Fruit fly (Drosophila melanogaster): ENCODE data around the gene TP53INP.
A peak's percentile ranks its signal among the peaks of the same experiment; 100 is the strongest.

The TP53INP gene

DNA sequence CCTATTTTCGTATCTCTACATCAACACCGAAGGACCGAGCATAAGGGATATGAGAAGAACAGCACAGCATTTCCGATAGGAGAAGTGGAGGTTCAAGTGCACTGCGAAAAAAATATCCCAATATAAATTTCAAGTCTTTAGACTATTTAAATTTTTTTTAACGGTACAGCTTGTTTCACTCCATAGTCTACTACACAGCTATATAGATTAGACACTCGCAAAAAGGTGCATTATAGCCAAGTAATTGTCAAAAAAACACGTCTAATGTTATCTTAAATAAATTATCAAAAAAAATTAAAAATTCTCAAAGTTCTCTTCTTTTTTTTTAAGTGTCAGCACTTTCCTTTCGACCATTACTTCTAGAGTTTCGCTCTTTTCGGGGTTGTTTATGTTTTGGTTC, 27.8 kb upstream of the TP53INP start:
- TF ChIP-seq pad (GFP tag; optimal IDR thresholded peaks at IDR 0.05) (no peak), CG12768 (GFP tag; optimal IDR thresholded peaks at IDR 0.05) (no peak), Mnt (GFP tag; optimal IDR thresholded peaks at IDR 0.05) (no peak), toe (GFP tag; optimal IDR thresholded peaks at IDR 0.05) (no peak), CG33017 (tag; optimal IDR thresholded peaks at IDR 0.05) (no peak), CG7045 (GFP tag; optimal IDR thresholded peaks at IDR 0.05) (no peak), CG1620 (GFP tag; optimal IDR thresholded peaks at IDR 0.05) (no peak), bab1 (GFP tag; optimal IDR thresholded peaks at IDR 0.05) (no peak), cic (GFP tag; optimal IDR thresholded peaks at IDR 0.05) (no peak), CG5204 (GFP tag; optimal IDR thresholded peaks at IDR 0.05) (no peak), CG14711 (tag; optimal IDR thresholded peaks at IDR 0.05) (no peak), ovo (GFP tag; optimal IDR thresholded peaks at IDR 0.05) (no peak), Crg-1 (GFP tag; optimal IDR thresholded peaks at IDR 0.05) (no peak)

- peak; percentile 87 for TF ChIP-seq Mnt (GFP tag; optimal IDR thresholded peaks at IDR 0.05)
- TF ChIP-seq CG14711 (tag; optimal IDR thresholded peaks at IDR 0.05) = no peak
- no peak for TF ChIP-seq Crg-1 (GFP tag; optimal IDR thresholded peaks at IDR 0.05)
Observed at dm6 chr3L:4380231-4380645, 26.5 kb upstream of the TP53INP start, which contains the start of gene DopEcR. DopEcR (minus strand) TSS chr3L:4380387.

dm6 chr3L:4381529-4381928, 25.2 kb upstream of the TP53INP start, which contains the start of gene CG32240:
CG32240 (minus strand) TSS chr3L:4381629.
- TF ChIP-seq CG14711 (tag; optimal IDR thresholded peaks at IDR 0.05) (no peak), cnc (optimal IDR thresholded peaks at IDR 0.05) (no peak), kay (GFP tag; ENCODE audit: borderline replicate concordance) (no peak), toe (GFP tag; optimal IDR thresholded peaks at IDR 0.05) (no peak), CG7045 (GFP tag; optimal IDR thresholded peaks at IDR 0.05) (no peak), CG12768 (GFP tag; optimal IDR thresholded peaks at IDR 0.05) (no peak), Crg-1 (GFP tag; optimal IDR thresholded peaks at IDR 0.05) (no peak), cic (GFP tag; optimal IDR thresholded peaks at IDR 0.05) (no peak), CG7101 (tag; optimal IDR thresholded peaks at IDR 0.05) (no peak), Hr96 (GFP tag; optimal IDR thresholded peaks at IDR 0.05) (no peak), pad (GFP tag; optimal IDR thresholded peaks at IDR 0.05) (no peak), Mnt (GFP tag; optimal IDR thresholded peaks at IDR 0.05) (no peak), tj (GFP tag; optimal IDR thresholded peaks at IDR 0.05) (no peak), CG33017 (tag; optimal IDR thresholded peaks at IDR 0.05) (no peak)

dm6 chr3L:4382581-4382980, 24.2 kb upstream of the TP53INP start:
- TF ChIP-seq cnc (optimal IDR thresholded peaks at IDR 0.05) = no peak
- no peak for TF ChIP-seq bab1 (GFP tag; optimal IDR thresholded peaks at IDR 0.05)
- TF ChIP-seq Mnt (GFP tag; optimal IDR thresholded peaks at IDR 0.05) = no peak
- TF ChIP-seq Clk (GFP tag; optimal IDR thresholded peaks at IDR 0.05) = no peak
- TF ChIP-seq CG12768 (GFP tag; optimal IDR thresholded peaks at IDR 0.05) = no peak
- TF ChIP-seq tj (GFP tag; optimal IDR thresholded peaks at IDR 0.05) = no peak
- no peak for TF ChIP-seq CG1620 (GFP tag; optimal IDR thresholded peaks at IDR 0.05)
- TF ChIP-seq kay (GFP tag; ENCODE audit: borderline replicate concordance) = no peak
- TF ChIP-seq Crg-1 (GFP tag; optimal IDR thresholded peaks at IDR 0.05) = no peak
- no peak for TF ChIP-seq pad (GFP tag; optimal IDR thresholded peaks at IDR 0.05)
- TF ChIP-seq CG14711 (tag; optimal IDR thresholded peaks at IDR 0.05) = no peak
- no peak for TF ChIP-seq CG7045 (GFP tag; optimal IDR thresholded peaks at IDR 0.05)
- no peak for TF ChIP-seq CG7101 (tag; optimal IDR thresholded peaks at IDR 0.05)
- no peak for TF ChIP-seq Hr96 (GFP tag; optimal IDR thresholded peaks at IDR 0.05)
- no peak for TF ChIP-seq toe (GFP tag; optimal IDR thresholded peaks at IDR 0.05)
- TF ChIP-seq CG5204 (GFP tag; optimal IDR thresholded peaks at IDR 0.05) = no peak

- TF ChIP-seq CG1620 (GFP tag; optimal IDR thresholded peaks at IDR 0.05) (no peak), CG5204 (GFP tag; optimal IDR thresholded peaks at IDR 0.05) (no peak), CG7045 (GFP tag; optimal IDR thresholded peaks at IDR 0.05) (no peak), CG33017 (tag; optimal IDR thresholded peaks at IDR 0.05) (no peak), Mnt (GFP tag; optimal IDR thresholded peaks at IDR 0.05) (no peak), cic (GFP tag; optimal IDR thresholded peaks at IDR 0.05) (no peak), pad (GFP tag; optimal IDR thresholded peaks at IDR 0.05) (no peak), Crg-1 (GFP tag; optimal IDR thresholded peaks at IDR 0.05) (no peak), kay (GFP tag; ENCODE audit: borderline replicate concordance) (no peak), tj (GFP tag; optimal IDR thresholded peaks at IDR 0.05) (no peak), Clk (GFP tag; optimal IDR thresholded peaks at IDR 0.05) (no peak), CG7101 (tag; optimal IDR thresholded peaks at IDR 0.05) (no peak), bab1 (GFP tag; optimal IDR thresholded peaks at IDR 0.05) (no peak)
Observed at dm6 chr3L:4383104-4383503, 23.6 kb upstream of the TP53INP start.

DNA sequence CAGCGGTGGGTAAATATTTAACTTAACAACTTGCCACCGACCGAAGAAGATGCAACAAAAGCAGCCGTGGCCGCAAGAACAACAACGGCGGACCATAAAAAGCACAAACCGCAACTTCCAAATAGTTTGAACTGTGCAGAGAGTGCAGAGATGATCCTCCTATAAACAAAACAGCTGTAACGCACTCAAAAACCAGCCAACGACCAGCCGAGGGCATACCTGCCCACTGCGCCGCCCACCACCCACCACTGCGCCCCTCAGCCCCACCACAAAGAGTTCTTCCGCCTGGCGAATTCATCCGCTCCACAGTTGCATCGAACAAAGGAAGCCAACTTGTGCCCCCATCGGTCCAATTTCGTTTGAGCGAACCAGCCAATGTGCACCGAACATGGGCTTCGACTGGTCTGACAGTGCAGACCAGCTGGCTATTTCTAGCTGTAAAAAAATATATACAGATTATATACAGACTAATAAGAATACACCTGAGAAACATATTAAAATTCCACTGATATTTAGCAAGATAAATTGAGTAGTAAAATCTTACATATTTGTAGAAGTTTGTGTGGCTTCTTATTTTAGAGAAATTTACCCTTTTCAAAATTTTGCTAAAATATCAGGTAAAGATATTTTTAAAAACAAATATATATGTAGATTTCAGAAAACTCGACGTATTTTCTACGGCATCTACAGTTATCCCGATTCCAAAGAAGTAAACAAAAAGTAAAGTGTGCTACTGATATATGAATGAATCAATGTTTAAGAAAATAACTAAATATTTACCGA, 23.0 kb upstream of the TP53INP start:
- TF ChIP-seq CG14711 (tag; optimal IDR thresholded peaks at IDR 0.05) (no peak), kay (GFP tag; ENCODE audit: borderline replicate concordance) (no peak), ovo (GFP tag; optimal IDR thresholded peaks at IDR 0.05) (no peak), bab1 (GFP tag; optimal IDR thresholded peaks at IDR 0.05) (no peak)

DNA sequence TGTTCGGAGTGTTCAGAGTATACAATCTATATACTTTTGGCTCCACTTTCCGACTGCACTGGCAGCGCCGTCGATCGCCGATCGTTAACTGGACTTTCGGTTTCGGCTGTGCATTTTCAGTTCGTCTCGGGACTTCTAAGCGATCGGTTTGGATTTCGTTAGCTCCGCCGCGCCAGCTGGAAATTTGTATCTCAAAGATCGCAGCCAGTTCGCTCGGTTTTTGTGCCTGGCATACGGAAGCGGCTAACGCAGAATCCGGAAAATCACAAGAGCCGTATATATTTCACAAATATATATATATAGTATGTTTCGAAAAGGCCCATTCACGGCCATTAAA, 22.4 kb upstream of the TP53INP start, which contains the start of gene slow:
TSS of gene slow (plus strand) at position 117 of the 337 bp plus-strand sequence.
- no peak for TF ChIP-seq cic (GFP tag; optimal IDR thresholded peaks at IDR 0.05)
- TF ChIP-seq toe (GFP tag; optimal IDR thresholded peaks at IDR 0.05) = no peak
- no peak for TF ChIP-seq kay (GFP tag; ENCODE audit: borderline replicate concordance)
- no peak for TF ChIP-seq CG12768 (GFP tag; optimal IDR thresholded peaks at IDR 0.05)
- TF ChIP-seq pad (GFP tag; optimal IDR thresholded peaks at IDR 0.05) = no peak
- TF ChIP-seq Hr96 (GFP tag; optimal IDR thresholded peaks at IDR 0.05) = no peak
- TF ChIP-seq CG1620 (GFP tag; optimal IDR thresholded peaks at IDR 0.05) = no peak
- no peak for TF ChIP-seq cnc (optimal IDR thresholded peaks at IDR 0.05)
- no peak for TF ChIP-seq Crg-1 (GFP tag; optimal IDR thresholded peaks at IDR 0.05)
- TF ChIP-seq CG11617 (GFP tag; optimal IDR thresholded peaks at IDR 0.05) = no peak
- no peak for TF ChIP-seq tj (GFP tag; optimal IDR thresholded peaks at IDR 0.05)
- no peak for TF ChIP-seq ovo (GFP tag; optimal IDR thresholded peaks at IDR 0.05)
- TF ChIP-seq CG33017 (tag; optimal IDR thresholded peaks at IDR 0.05) = no peak
- TF ChIP-seq CG7101 (tag; optimal IDR thresholded peaks at IDR 0.05) = no peak
- TF ChIP-seq Mnt (GFP tag; optimal IDR thresholded peaks at IDR 0.05) = no peak
- no peak for TF ChIP-seq CG5204 (GFP tag; optimal IDR thresholded peaks at IDR 0.05)
